Worm (Caenorhabditis elegans): ENCODE results near the gene str-37.

DNA sequence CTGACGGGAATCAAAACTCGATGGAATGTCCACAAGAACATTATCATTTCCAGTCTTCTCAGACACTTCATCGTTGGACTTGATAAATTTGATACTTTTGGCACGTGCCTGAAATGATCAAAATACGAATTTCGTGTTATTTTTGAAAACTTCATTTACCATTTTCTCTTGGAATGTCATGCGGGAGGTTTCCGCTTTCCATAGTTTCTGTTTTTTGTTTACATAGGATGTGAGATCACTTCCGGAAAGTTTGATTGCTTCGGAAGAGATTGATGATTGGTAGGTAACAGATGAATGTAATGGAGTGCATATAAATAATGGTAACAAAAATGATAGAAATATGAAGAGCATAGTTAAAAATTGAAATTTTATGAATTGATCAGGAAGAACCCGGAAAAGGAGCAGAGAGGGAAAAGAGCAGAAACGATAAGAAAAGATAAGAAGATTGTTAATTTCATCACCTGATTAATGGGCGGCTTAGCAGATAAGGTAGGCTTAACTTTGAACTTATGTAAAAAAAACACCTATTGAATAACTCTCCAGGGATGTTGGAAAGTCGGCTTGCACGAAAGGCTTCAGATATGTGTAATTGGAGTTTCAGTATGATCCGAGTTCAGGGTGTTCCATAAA is 30.2 kb downstream of the str-37 start, which contains the start of gene F32H5.1:
- TF ChIP-seq cog-1 (tag; optimal IDR thresholded peaks at IDR 0.05) (no peak), flt-1 (GFP tag; IDR thresholded peaks at IDR 0.05) (no peak), med-1 (GFP tag; optimal IDR thresholded peaks at IDR 0.05; ENCODE audit: insufficient read depth) (no peak), ref-1 (GFP tag; conservative IDR thresholded peaks at IDR 0.05) (no peak), klf-2 (GFP tag; conservative IDR thresholded peaks at IDR 0.05) (no peak), tab-1 (GFP tag; IDR thresholded peaks at IDR 0.05) (no peak)

All from whole organism, midembryonic.